Worm (Caenorhabditis elegans): Measurements from ENCODE around the gene F53C3.7.

Gene F53C3.7

DNA sequence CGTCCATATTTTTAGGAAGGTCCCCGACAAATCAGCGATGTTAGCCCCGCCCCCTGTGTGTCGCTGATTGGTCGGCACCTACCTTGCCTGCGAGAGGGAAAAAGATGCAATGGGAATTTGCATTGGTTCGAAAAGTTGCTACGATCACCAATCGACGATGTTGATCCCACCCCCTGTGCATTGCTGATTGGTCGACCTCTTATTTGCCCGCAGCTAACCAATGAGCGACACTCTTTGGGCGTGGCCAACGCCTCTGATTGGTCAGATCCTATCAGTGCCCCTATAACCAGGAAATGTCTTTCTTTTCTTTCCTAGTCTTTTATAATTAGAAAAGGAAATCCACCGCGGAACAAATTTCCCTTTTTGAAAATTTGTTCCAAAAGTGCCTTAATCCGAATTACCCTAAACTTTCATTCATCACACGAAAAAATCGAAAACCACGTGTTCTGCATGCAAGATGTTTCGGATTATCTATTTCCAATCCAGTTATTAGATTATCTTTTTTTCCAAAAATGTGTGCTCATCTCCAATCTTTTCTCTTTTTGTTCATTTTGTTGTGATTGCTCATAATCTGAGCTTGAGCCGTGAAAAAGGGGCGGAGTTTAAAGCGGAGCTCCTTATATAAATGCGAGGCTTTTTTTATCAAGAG is 23.3 kb downstream of the F53C3.7 start:
- TF ChIP-seq bed-1 (GFP tag; IDR thresholded peaks at IDR 0.05) (no peak), hmg-1.2 (GFP tag; IDR thresholded peaks at IDR 0.05) (no peak), ZK185.1 (tag; optimal IDR thresholded peaks at IDR 0.05; ENCODE audit: poor library complexity, severe bottlenecking) (no peak), fkh-3 (tag; optimal IDR thresholded peaks at IDR 0.05) (no peak), zfh-2 (GFP tag; conservative IDR thresholded peaks at IDR 0.05) (0 out of 2 replicates have a peak, but pooled peaks have one; percentile 32), B0035.1 (tag; optimal IDR thresholded peaks at IDR 0.05) (no peak), hmg-20 (GFP tag; IDR thresholded peaks at IDR 0.05) (no peak), nfyb-1 (GFP tag; IDR thresholded peaks at IDR 0.05) (peak; percentile 89; the same call in 1 of the 2 replicates)

DNA sequence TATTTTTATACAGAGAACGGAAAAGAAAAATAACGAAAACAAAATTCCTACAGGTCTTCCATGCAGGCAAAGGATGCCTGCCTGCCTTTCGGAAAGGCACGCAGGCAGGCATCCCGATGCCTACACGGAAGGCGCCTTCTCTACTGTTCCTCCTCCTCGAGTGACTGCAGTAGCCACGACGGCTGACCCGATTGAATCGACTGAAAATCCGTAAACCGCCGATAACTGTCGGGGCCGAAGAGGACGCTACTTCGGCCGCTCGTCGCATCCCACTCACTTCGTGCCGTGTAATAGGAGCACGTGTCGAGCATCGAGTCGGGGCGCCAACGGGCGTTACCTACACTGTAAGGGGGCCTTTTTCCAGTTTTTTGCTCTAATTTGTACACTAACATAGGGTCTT is 25.8 kb downstream of the F53C3.7 start:
- peak; percentile 60 for TF ChIP-seq zfh-2 (GFP tag; conservative IDR thresholded peaks at IDR 0.05)
- TF ChIP-seq egrh-3 (GFP tag; IDR thresholded peaks at IDR 0.05): peak; percentile 11; the same call in 1 of the 2 replicates
- TF ChIP-seq gei-17 (GFP tag; optimal IDR thresholded peaks at IDR 0.05): no peak

DNA sequence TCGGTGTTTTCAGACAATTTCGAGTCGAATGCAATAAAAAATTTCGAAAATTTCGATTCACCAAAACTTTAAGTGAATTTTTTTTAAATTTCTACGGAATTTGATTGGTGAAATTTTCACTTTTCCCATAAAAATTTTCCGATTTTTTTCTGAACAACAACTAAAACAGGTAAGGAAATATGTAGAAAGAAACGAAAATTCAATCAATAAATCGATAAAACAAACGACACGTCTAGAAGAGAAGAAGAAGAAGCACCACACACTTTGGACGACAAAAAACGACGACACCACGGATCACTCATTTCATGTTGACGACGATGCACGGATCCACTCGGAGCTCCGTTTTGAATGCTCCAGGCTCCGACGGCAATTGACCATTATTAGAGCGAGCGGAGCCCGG is 27.8 kb downstream of the F53C3.7 start:
- TF ChIP-seq ZK185.1 (tag; optimal IDR thresholded peaks at IDR 0.05; ENCODE audit: poor library complexity, severe bottlenecking) (no peak), madf-8 (GFP tag; conservative IDR thresholded peaks at IDR 0.05) (no peak), dox-1 (GFP tag; IDR thresholded peaks at IDR 0.05) (no peak), sdz-38 (tag; optimal IDR thresholded peaks at IDR 0.05) (no peak), attf-6 (GFP tag; IDR thresholded peaks at IDR 0.05) (no peak), nfya-2 (GFP tag; IDR thresholded peaks at IDR 0.05) (no peak), dpff-1 (tag; optimal IDR thresholded peaks at IDR 0.05) (no peak), B0019.2 (GFP tag; conservative IDR thresholded peaks at IDR 0.05) (no peak), tlf-1 (GFP tag; optimal IDR thresholded peaks at IDR 0.05) (no peak), aptf-3 (GFP tag; IDR thresholded peaks at IDR 0.05) (no peak), pbrm-1 (GFP tag; IDR thresholded peaks at IDR 0.05) (no peak), repo-1 (tag; optimal IDR thresholded peaks at IDR 0.05) (no peak), akir-1 (GFP tag; optimal IDR thresholded peaks at IDR 0.05) (no peak), cebp-1 (GFP tag; IDR thresholded peaks at IDR 0.05) (no peak), cebp-1 (tag; optimal IDR thresholded peaks at IDR 0.05) (no peak), ama-1 (optimal IDR thresholded peaks at IDR 0.05) (no peak), ama-1 (GFP tag; optimal IDR thresholded peaks at IDR 0.05) (no peak), F33H1.4 (GFP tag; IDR thresholded peaks at IDR 0.05) (no peak), T07F8.4 (tag; optimal IDR thresholded peaks at IDR 0.05) (no peak), nhr-27 (tag; optimal IDR thresholded peaks at IDR 0.05) (no peak), ztf-25 (GFP tag; IDR thresholded peaks at IDR 0.05) (no peak), C17E4.6 (GFP tag; IDR thresholded peaks at IDR 0.05) (no peak)

DNA sequence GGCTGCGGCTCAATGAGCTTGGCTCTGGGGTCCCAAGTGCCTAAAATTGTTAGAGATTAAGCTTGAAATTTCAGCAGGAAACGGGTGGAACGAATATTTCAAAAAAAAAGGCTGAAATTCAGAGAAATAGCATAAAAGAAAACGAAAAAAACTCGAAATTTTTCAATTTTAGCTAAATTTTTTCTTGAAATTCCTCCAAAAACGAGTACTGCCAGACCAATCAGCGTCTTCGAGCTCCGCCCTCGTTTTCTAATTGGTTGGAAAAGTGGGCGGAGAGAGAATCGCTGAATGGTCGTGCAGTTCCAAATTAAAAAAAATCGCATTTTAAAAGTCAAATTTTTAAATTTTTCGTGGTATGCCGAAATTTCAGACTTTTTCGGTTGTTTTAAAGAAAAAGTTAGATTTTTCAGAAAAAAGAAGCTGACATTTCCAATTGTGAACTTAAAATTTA is 33.1 kb downstream of the F53C3.7 start, which contains the start of gene plpp-1.1:
plpp-1.1 (minus strand) TSS at position 51 of the 451 bp plus-strand sequence.
- TF ChIP-seq zfh-2 (GFP tag; conservative IDR thresholded peaks at IDR 0.05): 0 out of 2 replicates have a peak, but pooled peaks have one; percentile 9
- no peak for TF ChIP-seq F57A8.1 (GFP tag; optimal IDR thresholded peaks at IDR 0.05)
- TF ChIP-seq mxl-1 (tag; optimal IDR thresholded peaks at IDR 0.05): no peak
- TF ChIP-seq dox-1 (GFP tag; IDR thresholded peaks at IDR 0.05): no peak
- TF ChIP-seq zim-3 (tag; optimal IDR thresholded peaks at IDR 0.05): no peak
- TF ChIP-seq athp-1 (tag; optimal IDR thresholded peaks at IDR 0.05): no peak
- TF ChIP-seq ceh-40 (GFP tag; IDR thresholded peaks at IDR 0.05): no peak
- no peak for TF ChIP-seq lin-26 (GFP tag; IDR thresholded peaks at IDR 0.05)
- TF ChIP-seq pbrm-1 (GFP tag; IDR thresholded peaks at IDR 0.05): no peak
- TF ChIP-seq F37B4.10 (GFP tag; IDR thresholded peaks at IDR 0.05): no peak
- 0 out of 2 replicates have a peak, but pooled peaks have one; percentile 66 for TF ChIP-seq nfyb-1 (GFP tag; IDR thresholded peaks at IDR 0.05)
- no peak for TF ChIP-seq hlh-12 (tag; optimal IDR thresholded peaks at IDR 0.05)
